Fruit fly (Drosophila melanogaster): ENCODE results near the gene Manf.

DNA sequence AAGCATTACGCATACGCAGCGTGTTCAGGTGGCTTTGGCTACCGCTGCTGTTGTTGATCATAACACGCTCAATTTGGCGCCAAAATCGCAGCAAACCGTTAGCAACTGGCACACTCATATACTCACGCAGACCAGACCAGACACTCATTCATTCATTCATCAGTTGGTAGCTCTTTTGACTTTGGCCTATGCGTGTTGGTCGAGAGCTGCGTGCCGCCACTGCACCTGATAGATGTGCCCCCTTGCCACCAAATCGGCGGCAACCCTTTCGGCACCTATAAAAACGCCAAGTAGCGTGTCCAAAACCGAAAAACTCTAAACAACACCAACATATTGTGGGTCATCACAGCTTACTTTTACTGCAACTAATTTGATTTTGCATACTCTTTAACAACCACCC, 45.3 kb downstream of the Manf start:
- TF ChIP-seq pan (optimal IDR thresholded peaks at IDR 0.05), result no peak
- TF ChIP-seq tai (GFP tag; optimal IDR thresholded peaks at IDR 0.05), result no peak
- TF ChIP-seq Hr78 (GFP tag; optimal IDR thresholded peaks at IDR 0.05), result no peak
- no peak for TF ChIP-seq psq (GFP tag; optimal IDR thresholded peaks at IDR 0.05)
- TF ChIP-seq h (GFP tag; optimal IDR thresholded peaks at IDR 0.05), result no peak
- no peak for TF ChIP-seq br (GFP tag; optimal IDR thresholded peaks at IDR 0.05)
- no peak for TF ChIP-seq Dif (GFP tag; optimal IDR thresholded peaks at IDR 0.05; ENCODE audit: partially characterized antibody)
- TF ChIP-seq jim (GFP tag; optimal IDR thresholded peaks at IDR 0.05), result no peak

Measured in whole organism, wandering third instar larva.